Worm (Caenorhabditis elegans) whole organism, L4 larva: ENCODE results near the gene lron-10.

Source experiments
- F49E8.2 ChIP-seq: sonication (generic microtip); optimal IDR thresholded peaks from 2 replicates; lab custom pipeline; 2016; ENCODE audit warnings: missing compliant biosample characterization, mild to moderate bottlenecking, missing genetic modification characterization, borderline replicate concordance
- R02D3.7 ChIP-seq: fragments of 150-350 bp; sonication (generic microtip); optimal IDR thresholded peaks from 3 replicates; lab custom pipeline; 2014; ENCODE audit warnings: missing biosample characterization, missing genetic modification characterization
- Y105C5A.15 ChIP-seq: fragments of 200-800 bp; sonication (Bioruptor generic); IDR thresholded peaks from 2 replicates; pipeline ENCODE4 v1.3.6; 2022; ENCODE audit warnings: missing genetic modification characterization, missing compliant biosample characterization
- Y75B8A.6 ChIP-seq: fragments of 200-800 bp; sonication (Bioruptor generic); IDR thresholded peaks from 2 replicates; pipeline ENCODE4 v1.3.6; 2022; ENCODE audit warnings: missing genetic modification reagents, missing genetic modification characterization, missing compliant biosample characterization
- ZK337.2 ChIP-seq: fragments of 200-800 bp; sonication (Bioruptor generic); IDR thresholded peaks from 2 replicates; pipeline ENCODE4 v1.3.6; 2022; ENCODE audit warnings: missing genetic modification reagents, missing genetic modification characterization, missing compliant biosample characterization
- ZK546.5 ChIP-seq, 2 experiments: sonication (generic microtip); optimal IDR thresholded peaks; 2 replicates each; lab custom pipeline; 2017; ENCODE audit warnings: missing biosample characterization in 2 of 2, missing genetic modification characterization in 2 of 2
- aha-1 ChIP-seq: fragments of 150-350 bp; peaks from one replicate; lab custom pipeline; 2014; ENCODE audit warnings: missing biosample characterization, missing genetic modification characterization
- ama-1 ChIP-seq: fragments of 150-350 bp; optimal IDR thresholded peaks from 2 replicates; lab custom pipeline; 2014; ENCODE audit warnings: inconsistent platforms, mixed read lengths
- ceh-28 ChIP-seq: fragments of 150-350 bp; optimal IDR thresholded peaks from 2 replicates; lab custom pipeline; 2014; ENCODE audit warnings: missing biosample characterization, missing genetic modification reagents, missing genetic modification characterization
- ces-1 ChIP-seq: fragments of 150-350 bp; sonication (generic microtip); optimal IDR thresholded peaks from 4 replicates; lab custom pipeline; 2014; ENCODE audit warnings: missing biosample characterization, missing genetic modification reagents, missing genetic modification characterization
- cey-2 ChIP-seq: sonication (generic microtip); optimal IDR thresholded peaks from 3 replicates; lab custom pipeline; 2017; ENCODE audit warnings: missing genetic modification characterization, mild to moderate bottlenecking, missing compliant biosample characterization, antibody characterized with exemption, borderline replicate concordance; ENCODE audit not compliant: insufficient read depth
- daf-12 ChIP-seq: fragments of 150-350 bp; optimal IDR thresholded peaks from 2 replicates; lab custom pipeline; 2014; ENCODE audit warnings: missing biosample characterization, missing genetic modification reagents, missing genetic modification characterization
- daf-16 ChIP-seq, 3 experiments: sonication (generic microtip); optimal IDR thresholded peaks; 2 replicates each; lab custom pipeline; 2016 to 2017; ENCODE audit warnings: missing genetic modification characterization in 3 of 3, missing genetic modification reagents in 3 of 3, mild to moderate bottlenecking in 2 of 3, missing compliant biosample characterization in 2 of 3, missing biosample characterization in 1 of 3, moderate library complexity in 1 of 3
- daf-19 ChIP-seq: fragments of 200-800 bp; sonication (Bioruptor generic); conservative IDR thresholded peaks from 2 replicates; pipeline ENCODE4 v1.3.6; 2022; ENCODE audit warnings: missing genetic modification characterization, missing compliant biosample characterization
- dmd-6 ChIP-seq: fragments of 200-800 bp; sonication (Bioruptor generic); IDR thresholded peaks from 2 replicates; pipeline ENCODE4 v1.3.6; 2022; ENCODE audit warnings: missing genetic modification reagents, missing genetic modification characterization, missing compliant biosample characterization
- dpl-1 ChIP-seq: fragments of 150-350 bp; optimal IDR thresholded peaks from 2 replicates; lab custom pipeline; 2014; ENCODE audit warnings: missing biosample characterization, missing genetic modification reagents, missing genetic modification characterization
- duxl-1 ChIP-seq: sonication (generic microtip); optimal IDR thresholded peaks from 2 replicates; lab custom pipeline; 2016; ENCODE audit warnings: mild to moderate bottlenecking, missing genetic modification characterization, moderate library complexity, missing compliant biosample characterization; ENCODE audit not compliant: poor library complexity
- dve-1 ChIP-seq: sonication (generic microtip); optimal IDR thresholded peaks from 2 replicates; lab custom pipeline; 2017; ENCODE audit warnings: antibody characterized with exemption, mild to moderate bottlenecking, missing genetic modification characterization, missing compliant biosample characterization; ENCODE audit not compliant: insufficient read depth
- fkh-10 ChIP-seq: fragments of 150-350 bp; optimal IDR thresholded peaks from 2 replicates; lab custom pipeline; 2014; ENCODE audit warnings: missing biosample characterization, missing genetic modification reagents, missing genetic modification characterization
- gei-8 ChIP-seq: fragments of 200-800 bp; sonication (Bioruptor generic); optimal IDR thresholded peaks from 2 replicates; lab custom pipeline; 2018; ENCODE audit warnings: mild to moderate bottlenecking, missing genetic modification characterization, missing compliant biosample characterization
- hlh-30 ChIP-seq: sonication (generic microtip); optimal IDR thresholded peaks from 2 replicates; lab custom pipeline; 2017; ENCODE audit warnings: antibody characterized with exemption, mild to moderate bottlenecking, missing genetic modification characterization, missing compliant biosample characterization; ENCODE audit not compliant: insufficient read depth
- jun-1 ChIP-seq: fragments of 150-350 bp; optimal IDR thresholded peaks from 2 replicates; lab custom pipeline; 2014; ENCODE audit warnings: missing biosample characterization, missing genetic modification reagents, missing genetic modification characterization
- mdl-1 ChIP-seq, 2 experiments: fragments of 150-350 bp in 1 of 2; sonication (generic microtip) in 1 of 2; optimal IDR thresholded peaks; 2 replicates each; lab custom pipeline; 2014 to 2017; ENCODE audit warnings: missing biosample characterization in 2 of 2, missing genetic modification characterization in 2 of 2
- nhr-11 ChIP-seq: fragments of 150-350 bp; optimal IDR thresholded peaks from 2 replicates; lab custom pipeline; 2014; ENCODE audit warnings: missing biosample characterization, missing genetic modification characterization
- nhr-28 ChIP-seq: fragments of 150-350 bp; optimal IDR thresholded peaks from 2 replicates; lab custom pipeline; 2014; ENCODE audit warnings: missing biosample characterization, missing genetic modification characterization
- nhr-41 ChIP-seq: fragments of 200-800 bp; sonication (Bioruptor generic); IDR thresholded peaks from 2 replicates; pipeline ENCODE4 v1.3.6; 2022; ENCODE audit warnings: missing genetic modification reagents, missing genetic modification characterization, missing compliant biosample characterization
- nhr-48 ChIP-seq: sonication (generic microtip); optimal IDR thresholded peaks from 2 replicates; lab custom pipeline; 2016; ENCODE audit warnings: mild to moderate bottlenecking, missing genetic modification characterization, missing compliant biosample characterization
- nhr-6 ChIP-seq: fragments of 150-350 bp; optimal IDR thresholded peaks from 2 replicates; lab custom pipeline; 2014; ENCODE audit warnings: missing biosample characterization, missing genetic modification characterization
- nhr-76 ChIP-seq: fragments of 150-350 bp; optimal IDR thresholded peaks from 2 replicates; lab custom pipeline; 2014; ENCODE audit warnings: missing biosample characterization, missing genetic modification characterization
- pha-4 ChIP-seq, 2 experiments: fragments of 150-350 bp in 1 of 2; fragments of 200-800 bp in 1 of 2; sonication (Bioruptor generic) in 1 of 2; IDR thresholded peaks in 1 of 2; optimal IDR thresholded peaks in 1 of 2; 2 replicates each; pipeline versions ENCODE4 v1.3.6 to Lab custom; 2014 to 2022; ENCODE audit warnings: missing genetic modification characterization in 2 of 2, missing genetic modification reagents in 2 of 2, missing biosample characterization in 1 of 2, missing compliant biosample characterization in 1 of 2
- pqm-1 ChIP-seq: sonication (generic microtip); optimal IDR thresholded peaks from 2 replicates; lab custom pipeline; 2017; ENCODE audit warnings: missing biosample characterization, missing genetic modification characterization
- sdz-12 ChIP-seq: fragments of 200-800 bp; sonication (Bioruptor generic); optimal IDR thresholded peaks from 2 replicates; lab custom pipeline; 2018; ENCODE audit warnings: mild to moderate bottlenecking, missing genetic modification characterization, missing compliant biosample characterization
- snpc-4 ChIP-seq: fragments of 150-350 bp; optimal IDR thresholded peaks from 2 replicates; lab custom pipeline; 2014; ENCODE audit warnings: missing biosample characterization, missing genetic modification characterization
- vab-7 ChIP-seq: fragments of 200-800 bp; sonication (Bioruptor generic); IDR thresholded peaks from 2 replicates; pipeline ENCODE4 v1.3.6; 2022; ENCODE audit warnings: missing genetic modification reagents, missing genetic modification characterization, missing compliant biosample characterization

Gene lron-10

ce11 chrIII:10656069-10656468 is 34.9 kb upstream of the lron-10 start:
- TF ChIP-seq ZK546.5 (tag; optimal IDR thresholded peaks at IDR 0.05; lab: Kevin White, UChicago) (no peak), R02D3.7 (tag; lab: Kevin White, UChicago) (no peak), pqm-1 (tag; lab: Kevin White, UChicago) (peak; percentile 57), sdz-12 (no peak), dmd-6 (GFP tag; lab: Robert Waterston, UW) (peak; percentile 46; the same call in 1 of the 2 replicates), ZK337.2 (GFP tag; lab: Robert Waterston, UW) (no peak), fkh-10 (GFP tag; lab: Kevin White, UChicago) (no peak), Y105C5A.15 (no peak), dve-1 (tag; lab: Kevin White, UChicago) (peak; percentile 39), daf-19 (GFP tag; lab: Robert Waterston, UW) (no peak), nhr-28 (tag; lab: Kevin White, UChicago) (peak; percentile 26), F49E8.2 (tag; lab: Kevin White, UChicago) (no peak), cey-2 (tag; lab: Kevin White, UChicago) (no peak), daf-16 (GFP tag; optimal IDR thresholded peaks at IDR 0.05; lab: Kevin White, UChicago) (no peak), daf-16 (tag; optimal IDR thresholded peaks at IDR 0.05; lab: Kevin White, UChicago) (peak; percentile 37), Y75B8A.6 (GFP tag; lab: Robert Waterston, UW) (no peak), aha-1 (tag; lab: Kevin White, UChicago) (no peak), dpl-1 (GFP tag; lab: Kevin White, UChicago) (peak; percentile 5), mdl-1 (tag; optimal IDR thresholded peaks at IDR 0.05; lab: Kevin White, UChicago) (no peak), nhr-11 (tag; lab: Kevin White, UChicago) (no peak), jun-1 (tag; lab: Kevin White, UChicago) (no peak), nhr-41 (no peak)

- TF ChIP-seq pha-4 (GFP tag; IDR thresholded peaks at IDR 0.05; lab: Robert Waterston, UW): no peak
- TF ChIP-seq pha-4 (tag; optimal IDR thresholded peaks at IDR 0.05; lab: Kevin White, UChicago): no peak
- no peak for TF ChIP-seq snpc-4 (tag; lab: Kevin White, UChicago)
- TF ChIP-seq nhr-48 (tag; lab: Kevin White, UChicago): no peak
- TF ChIP-seq hlh-30 (tag; lab: Kevin White, UChicago): no peak
- no peak for TF ChIP-seq ces-1
- no peak for TF ChIP-seq ama-1 (lab: Kevin White, UChicago)
- TF ChIP-seq ceh-28 (tag; lab: Kevin White, UChicago): no peak
- TF ChIP-seq daf-12 (tag; lab: Kevin White, UChicago): no peak
- no peak for TF ChIP-seq gei-8 (GFP tag; lab: Kevin White, UChicago)
- no peak for TF ChIP-seq nhr-6 (tag; lab: Kevin White, UChicago)
- no peak for TF ChIP-seq vab-7 (GFP tag; lab: Robert Waterston, UW)
- TF ChIP-seq nhr-76 (tag; lab: Kevin White, UChicago): no peak
These were observed 33.5 kb upstream of the lron-10 start, which contains the start of gene cnt-2 for ce11 chrIII:10654718-10655117. cnt-2 (plus strand) TSS chrIII:10655018.

- no peak for TF ChIP-seq duxl-1 (tag; lab: Kevin White, UChicago)
- TF ChIP-seq aha-1 (tag; lab: Kevin White, UChicago): peak; percentile 84
These were observed 32.3 kb upstream of the lron-10 start for ce11 chrIII:10653479-10653878.

ce11 chrIII:10652833-10653232 is 31.7 kb upstream of the lron-10 start:
- no peak for TF ChIP-seq duxl-1 (tag; lab: Kevin White, UChicago)
- TF ChIP-seq, all 104 proteins: peak for 0
